Fruit fly (Drosophila melanogaster) whole organism, embryonic: ENCODE measurements around the gene mRpS35.

Experiments
- Aef1 ChIP-seq: fragments of 200-800 bp; sonication (Bioruptor generic); IDR thresholded peaks from 3 replicates; pipeline ENCODE4 v1.3.6; 2022; ENCODE audit warnings: missing biosample characterization, missing genetic modification characterization
- B-H1 ChIP-seq: fragments of 200-800 bp; sonication (Bioruptor generic); IDR thresholded peaks from 3 replicates; pipeline ENCODE4 v1.3.6; 2022; ENCODE audit warnings: missing biosample characterization, missing genetic modification characterization
- Bteb2 ChIP-seq: fragments of 200-800 bp; sonication (Bioruptor generic); optimal IDR thresholded peaks from 2 replicates; lab custom pipeline; 2016; ENCODE audit warnings: missing biosample characterization, missing genetic modification characterization
- CG10147 ChIP-seq: fragments of 200-800 bp; sonication (Bioruptor generic); optimal IDR thresholded peaks from 2 replicates; lab custom pipeline; 2019; ENCODE audit warnings: missing biosample characterization, mild to moderate bottlenecking, missing genetic modification characterization, moderate library complexity
- CG11504 ChIP-seq: fragments of 200-800 bp; sonication (Bioruptor generic); optimal IDR thresholded peaks from 3 replicates; lab custom pipeline; 2019; ENCODE audit warnings: missing biosample characterization, mild to moderate bottlenecking, missing genetic modification characterization, moderate library complexity
- CG13424 ChIP-seq: fragments of 200-800 bp; sonication (Bioruptor generic); optimal IDR thresholded peaks from 2 replicates; lab custom pipeline; 2019; ENCODE audit warnings: missing biosample characterization, mild to moderate bottlenecking, missing genetic modification characterization, moderate library complexity
- CG13624 ChIP-seq: fragments of 200-800 bp; sonication (Bioruptor generic); optimal IDR thresholded peaks from 2 replicates; lab custom pipeline; 2016; ENCODE audit warnings: missing biosample characterization, missing genetic modification characterization
- CG17568 ChIP-seq: fragments of 200-800 bp; sonication (Bioruptor generic); optimal IDR thresholded peaks from 2 replicates; lab custom pipeline; 2018; ENCODE audit warnings: missing biosample characterization, mild to moderate bottlenecking, missing genetic modification characterization, moderate library complexity
- CG2120 ChIP-seq: fragments of 200-800 bp; sonication (Bioruptor generic); optimal IDR thresholded peaks from 3 replicates; lab custom pipeline; 2016; ENCODE audit warnings: missing biosample characterization, missing genetic modification characterization
- CG2678 ChIP-seq: fragments of 200-800 bp; sonication (Bioruptor generic); optimal IDR thresholded peaks from 3 replicates; lab custom pipeline; 2019; ENCODE audit warnings: missing biosample characterization, mild to moderate bottlenecking, missing genetic modification characterization, moderate library complexity
- CG32772 ChIP-seq: fragments of 200-800 bp; sonication (Bioruptor generic); IDR thresholded peaks from 2 replicates; pipeline ENCODE4 v1.3.6; 2022; ENCODE audit warnings: missing biosample characterization, missing genetic modification characterization
- CG3995 ChIP-seq: fragments of 200-800 bp; sonication (Bioruptor generic); optimal IDR thresholded peaks from 3 replicates; lab custom pipeline; 2016; ENCODE audit warnings: missing biosample characterization, missing genetic modification characterization
- CG5180 ChIP-seq: fragments of 200-800 bp; sonication (Bioruptor generic); optimal IDR thresholded peaks from 3 replicates; lab custom pipeline; 2017; ENCODE audit warnings: missing biosample characterization, missing genetic modification characterization, mild to moderate bottlenecking, moderate library complexity, missing genetic modification reagents
- CG6272 ChIP-seq: fragments of 200-800 bp; sonication (Bioruptor generic); IDR thresholded peaks from 2 replicates; pipeline ENCODE4 v1.3.6; 2022; ENCODE audit warnings: missing biosample characterization, missing genetic modification characterization
- CG6689 ChIP-seq: fragments of 200-800 bp; sonication (Bioruptor generic); IDR thresholded peaks from 2 replicates; pipeline ENCODE4 v1.3.6; 2022; ENCODE audit warnings: missing biosample characterization, missing genetic modification characterization
- CG6791 ChIP-seq: fragments of 200-800 bp; sonication (Bioruptor generic); IDR thresholded peaks from 3 replicates; pipeline ENCODE4 v1.3.6; 2022; ENCODE audit warnings: missing biosample characterization, missing genetic modification characterization; ENCODE audit not compliant: partially characterized antibody
- CG7928 ChIP-seq: fragments of 200-800 bp; sonication (Bioruptor generic); optimal IDR thresholded peaks from 2 replicates; lab custom pipeline; 2017; ENCODE audit warnings: missing biosample characterization, mild to moderate bottlenecking, missing genetic modification characterization
- CG7963 ChIP-seq: fragments of 200-800 bp; sonication (Bioruptor generic); IDR thresholded peaks from 3 replicates; pipeline ENCODE4 v1.3.6; 2022; ENCODE audit warnings: missing biosample characterization, missing genetic modification characterization; ENCODE audit not compliant: partially characterized antibody
- CG8924 ChIP-seq: fragments of 200-800 bp; optimal IDR thresholded peaks from 3 replicates; lab custom pipeline; 2019; ENCODE audit warnings: missing biosample characterization, mild to moderate bottlenecking, missing genetic modification characterization, moderate library complexity
- CG8944 ChIP-seq: fragments of 200-800 bp; sonication (Bioruptor generic); optimal IDR thresholded peaks from 3 replicates; lab custom pipeline; 2016; ENCODE audit warnings: missing biosample characterization, missing genetic modification characterization
- CG9817 ChIP-seq: fragments of 200-800 bp; sonication (Bioruptor generic); optimal IDR thresholded peaks from 2 replicates; lab custom pipeline; 2018; ENCODE audit warnings: missing biosample characterization, mild to moderate bottlenecking, missing genetic modification characterization, moderate library complexity
- CG9932 ChIP-seq: fragments of 200-800 bp; sonication (Bioruptor generic); IDR thresholded peaks from 2 replicates; pipeline ENCODE4 v1.3.6; 2022; ENCODE audit warnings: missing biosample characterization, missing genetic modification characterization
- GATAe ChIP-seq: fragments of 200-800 bp; sonication (Bioruptor generic); conservative IDR thresholded peaks from 2 replicates; pipeline ENCODE4 v1.3.6; 2022; ENCODE audit warnings: missing biosample characterization, missing genetic modification characterization
- Hey ChIP-seq: fragments of 200-800 bp; sonication (Bioruptor generic); optimal IDR thresholded peaks from 3 replicates; lab custom pipeline; 2018; ENCODE audit warnings: missing biosample characterization, mild to moderate bottlenecking, missing genetic modification characterization
- MBD-R2 ChIP-seq: fragments of 200-800 bp; sonication (Bioruptor generic); IDR thresholded peaks from 2 replicates; pipeline ENCODE4 v1.3.6; 2022; ENCODE audit warnings: missing biosample characterization, missing genetic modification characterization
- MESR4 ChIP-seq: fragments of 200-800 bp; sonication (Bioruptor generic); optimal IDR thresholded peaks from 2 replicates; lab custom pipeline; 2018; ENCODE audit warnings: missing biosample characterization, mild to moderate bottlenecking, missing genetic modification characterization, moderate library complexity
- Med ChIP-seq: fragments of 200-800 bp; sonication (Bioruptor generic); peaks from one replicate; lab custom pipeline; 2016; ENCODE audit warnings: missing biosample characterization, missing genetic modification characterization, mild to moderate bottlenecking, inconsistent platforms, moderate library complexity
- Myb ChIP-seq: fragments of 200-800 bp; sonication (Bioruptor generic); optimal IDR thresholded peaks from 2 replicates; lab custom pipeline; 2016; ENCODE audit warnings: missing biosample characterization, missing genetic modification characterization
- NFAT ChIP-seq: fragments of 200-800 bp; sonication (Bioruptor generic); IDR thresholded peaks from 2 replicates; pipeline ENCODE4 v1.3.6; 2022; ENCODE audit warnings: missing biosample characterization, missing genetic modification characterization
- Oaz ChIP-seq: fragments of 200-800 bp; sonication (Bioruptor generic); IDR thresholded peaks from 2 replicates; pipeline ENCODE4 v1.3.6; 2022; ENCODE audit warnings: missing biosample characterization, missing genetic modification characterization
- Sin3A ChIP-seq: fragments of >200 bp; optimal IDR thresholded peaks from 2 replicates; lab custom pipeline; 2018
- TFAM ChIP-seq: fragments of 200-800 bp; sonication (Bioruptor generic); optimal IDR thresholded peaks from 2 replicates; lab custom pipeline; 2017; ENCODE audit warnings: missing biosample characterization, missing genetic modification characterization, inconsistent platforms
- YL-1 ChIP-seq: fragments of 200-800 bp; sonication (Bioruptor generic); optimal IDR thresholded peaks from 3 replicates; lab custom pipeline; 2017; ENCODE audit warnings: missing biosample characterization, mild to moderate bottlenecking, missing genetic modification characterization
- cas ChIP-seq: fragments of 200-800 bp; sonication (Bioruptor generic); IDR thresholded peaks from 2 replicates; pipeline ENCODE4 v1.3.6; 2022; ENCODE audit warnings: missing biosample characterization, missing genetic modification characterization
- chif ChIP-seq, 2 experiments: fragments of 200-800 bp; sonication (Bioruptor generic); optimal IDR thresholded peaks; 3 replicates each; lab custom pipeline; 2016; ENCODE audit warnings: missing biosample characterization in 2 of 2, missing genetic modification characterization in 2 of 2
- cwo ChIP-seq: fragments of 200-800 bp; sonication (Bioruptor generic); optimal IDR thresholded peaks from 3 replicates; lab custom pipeline; 2017; ENCODE audit warnings: missing biosample characterization, missing genetic modification characterization, mild to moderate bottlenecking, moderate library complexity, missing genetic modification reagents
- ind ChIP-seq: fragments of 200-800 bp; sonication (Bioruptor generic); optimal IDR thresholded peaks from 3 replicates; lab custom pipeline; 2016; ENCODE audit warnings: missing biosample characterization, missing genetic modification characterization
- mam ChIP-seq: fragments of 200-800 bp; sonication (Bioruptor generic); optimal IDR thresholded peaks from 3 replicates; lab custom pipeline; 2016; ENCODE audit warnings: missing biosample characterization, missing genetic modification characterization
- mirr ChIP-seq: fragments of 200-800 bp; sonication (Bioruptor generic); optimal IDR thresholded peaks from 3 replicates; lab custom pipeline; 2018; ENCODE audit warnings: missing biosample characterization, mild to moderate bottlenecking, missing genetic modification characterization
- pfk ChIP-seq: fragments of 200-800 bp; sonication (Bioruptor generic); optimal IDR thresholded peaks from 2 replicates; lab custom pipeline; 2018; ENCODE audit warnings: missing biosample characterization, mild to moderate bottlenecking, missing genetic modification characterization, moderate library complexity
- phol ChIP-seq: fragments of 200-800 bp; sonication (Bioruptor generic); optimal IDR thresholded peaks from 3 replicates; lab custom pipeline; 2018; ENCODE audit warnings: missing biosample characterization, mild to moderate bottlenecking, missing genetic modification characterization, moderate library complexity
- pum ChIP-seq: fragments of 200-800 bp; sonication (Bioruptor generic); optimal IDR thresholded peaks from 2 replicates; lab custom pipeline; 2016; ENCODE audit warnings: missing biosample characterization, missing genetic modification characterization
- shn ChIP-seq: fragments of 200-800 bp; sonication (Bioruptor generic); optimal IDR thresholded peaks from 3 replicates; lab custom pipeline; 2016; ENCODE audit warnings: missing biosample characterization, missing genetic modification characterization
- sisA ChIP-seq: fragments of 200-800 bp; sonication (Bioruptor generic); IDR thresholded peaks from 2 replicates; pipeline ENCODE4 v1.3.6; 2022; ENCODE audit warnings: missing biosample characterization, missing genetic modification characterization
- sug ChIP-seq: fragments of 200-800 bp; optimal IDR thresholded peaks from 2 replicates; lab custom pipeline; 2019; ENCODE audit warnings: missing biosample characterization, mild to moderate bottlenecking, missing genetic modification characterization, moderate library complexity
- tin ChIP-seq: fragments of 200-800 bp; sonication (Bioruptor generic); optimal IDR thresholded peaks from 3 replicates; lab custom pipeline; 2016; ENCODE audit warnings: missing biosample characterization, missing genetic modification characterization
- tll ChIP-seq, 2 experiments: fragments of 200-800 bp in 1 of 2; fragments of >200 bp in 1 of 2; sonication (Bioruptor generic) in 1 of 2; optimal IDR thresholded peaks; 2 replicates each; lab custom pipeline; 2017 to 2019; ENCODE audit warnings: missing biosample characterization in 2 of 2, missing genetic modification characterization in 2 of 2, mild to moderate bottlenecking in 1 of 2, moderate library complexity in 1 of 2
- tna ChIP-seq: fragments of 200-800 bp; sonication (Bioruptor generic); IDR thresholded peaks from 2 replicates; pipeline ENCODE4 v1.3.6; 2022; ENCODE audit warnings: missing biosample characterization, missing genetic modification characterization; ENCODE audit not compliant: partially characterized antibody
- tx ChIP-seq: fragments of 200-800 bp; sonication (Bioruptor generic); optimal IDR thresholded peaks from 2 replicates; lab custom pipeline; 2016; ENCODE audit warnings: missing biosample characterization, missing genetic modification characterization

Gene mRpS35

DNA sequence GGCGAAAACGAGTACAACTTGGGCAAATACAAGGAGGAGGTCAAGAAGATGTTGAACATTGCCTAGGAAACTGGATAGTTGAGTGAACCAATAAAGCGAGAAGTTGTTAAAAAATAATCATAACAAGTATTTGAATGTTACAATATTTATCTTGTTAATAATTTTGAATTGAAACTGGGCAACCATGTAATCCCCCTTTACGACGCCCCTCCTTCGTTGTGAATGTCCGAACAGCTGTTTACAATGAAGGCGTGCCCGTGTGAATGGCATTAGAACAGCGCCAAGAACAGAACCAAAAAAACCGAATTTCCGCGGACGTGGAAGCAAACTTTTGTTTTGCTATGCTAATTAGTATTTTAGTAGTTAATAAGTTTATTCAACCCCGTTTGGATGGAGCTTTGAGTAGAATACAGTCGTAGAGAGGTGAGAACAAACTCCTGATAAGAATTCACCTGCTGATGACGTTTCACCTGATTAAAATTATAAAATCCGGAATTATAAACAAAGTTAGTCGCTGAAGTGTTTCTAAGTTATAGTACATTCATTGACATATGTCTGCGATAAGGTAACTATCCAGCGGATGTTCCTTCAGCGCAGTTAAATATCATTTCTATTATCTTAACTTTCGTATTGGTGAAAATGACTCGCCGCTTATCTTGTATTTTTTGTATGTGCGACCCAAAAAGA, 1.4 kb downstream of the mRpS35 start, which contains the start of gene Pgant6 (continued):
- TF ChIP-seq CG7963, result no peak
- no peak for TF ChIP-seq pum (GFP tag; lab: Kevin White, UChicago)
- no peak for TF ChIP-seq CG6791 (GFP tag; lab: Robert Waterston, UW)
- no peak for TF ChIP-seq chif (GFP tag; optimal IDR thresholded peaks at IDR 0.05; lab: Kevin White, UChicago)
- TF ChIP-seq CG6272 (GFP tag; lab: Robert Waterston, UW), result no peak
- no peak for TF ChIP-seq Bteb2 (GFP tag; lab: Kevin White, UChicago)
- TF ChIP-seq shn (GFP tag; lab: Kevin White, UChicago), result no peak
- TF ChIP-seq sisA (GFP tag; lab: Robert Waterston, UW), result 0 out of 2 replicates have a peak, but pooled peaks have one; percentile 7
- TF ChIP-seq CG11504 (tag; lab: Kevin White, UChicago), result no peak
- TF ChIP-seq CG8924 (tag; lab: Kevin White, UChicago), result no peak
- no peak for TF ChIP-seq CG13624 (GFP tag; lab: Kevin White, UChicago)
- no peak for TF ChIP-seq Aef1
- peak; percentile 29 for TF ChIP-seq CG2120 (GFP tag; lab: Kevin White, UChicago)
- TF ChIP-seq CG2678 (tag; lab: Kevin White, UChicago), result no peak
- TF ChIP-seq GATAe (GFP tag; lab: Robert Waterston, UW), result 0 out of 2 replicates have a peak, but pooled peaks have one; percentile 25
- TF ChIP-seq cwo, result no peak
- TF ChIP-seq mirr (GFP tag; lab: Kevin White, UChicago), result peak; percentile 24
- peak; percentile 25 for TF ChIP-seq Sin3A (lab: Kevin White, UChicago)
- TF ChIP-seq ind, result no peak
- peak; percentile 1 for TF ChIP-seq YL-1
- TF ChIP-seq cas (GFP tag; lab: Robert Waterston, UW), result no peak
- TF ChIP-seq CG32772 (GFP tag; lab: Robert Waterston, UW), result no peak
- no peak for TF ChIP-seq Hey (tag; lab: Kevin White, UChicago)
- TF ChIP-seq CG7928 (GFP tag; lab: Kevin White, UChicago), result no peak
- TF ChIP-seq CG3995, result no peak
- no peak for TF ChIP-seq CG10147 (GFP tag; lab: Kevin White, UChicago)
- TF ChIP-seq phol (tag; lab: Kevin White, UChicago), result peak; percentile 30
- TF ChIP-seq B-H1 (GFP tag; lab: Robert Waterston, UW), result no peak
- peak; percentile 45 for TF ChIP-seq MESR4 (GFP tag; lab: Kevin White, UChicago)
- TF ChIP-seq tx, result no peak
- TF ChIP-seq tna, result no peak
- peak; percentile 5 for TF ChIP-seq CG9817 (tag; lab: Kevin White, UChicago)
- no peak for TF ChIP-seq TFAM (GFP tag; lab: Kevin White, UChicago)
- TF ChIP-seq CG5180, result no peak
- TF ChIP-seq tin (GFP tag; lab: Kevin White, UChicago), result peak; percentile 5
- no peak for TF ChIP-seq CG8944 (GFP tag; lab: Kevin White, UChicago)
- peak; percentile 9 for TF ChIP-seq CG13424 (tag; lab: Kevin White, UChicago)
- TF ChIP-seq NFAT (GFP tag; lab: Robert Waterston, UW), result no peak
- peak; percentile 83 for TF ChIP-seq Med (GFP tag; lab: Kevin White, UChicago)
- TF ChIP-seq MBD-R2 (GFP tag; lab: Robert Waterston, UW), result peak; percentile 96
- TF ChIP-seq sug, result peak; percentile 32
- no peak for TF ChIP-seq CG17568
- peak; percentile 52 for TF ChIP-seq CG9932 (GFP tag; lab: Robert Waterston, UW)
- TF ChIP-seq mam (GFP tag; lab: Kevin White, UChicago), result peak; percentile 37
- peak; percentile 84 for TF ChIP-seq Myb (GFP tag; lab: Kevin White, UChicago)
- no peak for TF ChIP-seq pfk (GFP tag; lab: Kevin White, UChicago)
- TF ChIP-seq CG6689 (GFP tag; lab: Robert Waterston, UW), result no peak
- TF ChIP-seq tll (GFP tag; optimal IDR thresholded peaks at IDR 0.05; lab: Kevin White, UChicago), result peak in 1 of 2 experiments; percentile 36
- TF ChIP-seq Oaz (GFP tag; lab: Robert Waterston, UW), result no peak
